Worm (Caenorhabditis elegans): ENCODE results near the gene bcc-1.

The bcc-1 gene

DNA sequence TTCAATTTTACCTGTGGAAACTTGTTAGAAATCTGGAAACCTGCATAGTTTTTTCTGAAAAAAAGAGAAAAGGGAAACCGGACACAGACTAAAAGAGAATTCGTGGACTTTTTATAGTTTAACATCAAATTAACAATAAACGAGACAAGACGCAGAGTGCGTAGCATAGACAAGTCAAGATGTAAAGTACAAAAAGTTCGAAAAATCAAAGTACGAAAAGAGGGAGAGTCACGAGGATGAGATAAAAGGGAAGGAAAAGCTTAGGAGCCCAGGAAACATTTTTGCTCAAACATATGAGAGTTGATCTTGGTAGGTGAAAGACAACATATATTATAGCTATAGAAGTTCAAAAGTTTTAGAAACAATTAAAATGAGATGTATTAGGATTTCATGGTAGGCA, 5.4 kb upstream of the bcc-1 start, which contains the start of gene M7.12 (continued):
- TF ChIP-seq nhr-28 (tag; optimal IDR thresholded peaks at IDR 0.05) (no peak), vab-15 (tag; optimal IDR thresholded peaks at IDR 0.05) (no peak), unc-86 (tag; optimal IDR thresholded peaks at IDR 0.05) (no peak), unc-30 (tag; optimal IDR thresholded peaks at IDR 0.05) (no peak), pqm-1 (tag; optimal IDR thresholded peaks at IDR 0.05) (no peak), F16B12.6 (tag; optimal IDR thresholded peaks at IDR 0.05) (no peak)

DNA sequence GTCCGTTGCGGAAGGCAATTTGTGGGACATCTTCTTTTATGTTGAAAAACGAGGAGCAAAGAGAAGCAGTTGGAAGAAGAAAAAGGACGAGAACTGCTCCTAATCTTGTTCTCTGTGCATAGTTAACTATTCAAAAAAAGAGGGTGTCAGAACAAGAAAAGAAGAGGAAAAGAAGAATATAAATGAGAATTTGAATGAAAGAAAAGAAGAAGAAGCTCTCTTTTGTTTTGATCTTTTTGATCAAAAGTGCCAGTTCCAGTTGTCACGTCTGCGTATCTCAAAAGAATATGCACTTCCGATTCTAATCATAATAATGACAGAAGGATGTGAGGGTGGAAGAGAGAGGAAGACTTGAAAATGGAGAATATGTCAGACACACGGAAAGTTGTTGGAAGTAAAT, 2.6 kb upstream of the bcc-1 start, which contains the start of gene M7.8:
M7.8 (minus strand) TSS at position 112 of the 400 bp plus-strand sequence.
- TF ChIP-seq C16A3.4 (tag; optimal IDR thresholded peaks at IDR 0.05) (no peak), ceh-63 (GFP tag; optimal IDR thresholded peaks at IDR 0.05) (no peak), unc-86 (tag; optimal IDR thresholded peaks at IDR 0.05) (peak; percentile 41), pag-3 (tag; optimal IDR thresholded peaks at IDR 0.05; ENCODE audit: borderline replicate concordance, insufficient read depth) (no peak), zag-1 (tag; optimal IDR thresholded peaks at IDR 0.05) (peak; percentile 88), fkh-10 (GFP tag; optimal IDR thresholded peaks at IDR 0.05) (peak; percentile 78), nhr-47 (tag; optimal IDR thresholded peaks at IDR 0.05) (peak; percentile 18), unc-130 (tag; optimal IDR thresholded peaks at IDR 0.05) (no peak), lin-14 (GFP tag; optimal IDR thresholded peaks at IDR 0.05) (peak; percentile 79)

DNA sequence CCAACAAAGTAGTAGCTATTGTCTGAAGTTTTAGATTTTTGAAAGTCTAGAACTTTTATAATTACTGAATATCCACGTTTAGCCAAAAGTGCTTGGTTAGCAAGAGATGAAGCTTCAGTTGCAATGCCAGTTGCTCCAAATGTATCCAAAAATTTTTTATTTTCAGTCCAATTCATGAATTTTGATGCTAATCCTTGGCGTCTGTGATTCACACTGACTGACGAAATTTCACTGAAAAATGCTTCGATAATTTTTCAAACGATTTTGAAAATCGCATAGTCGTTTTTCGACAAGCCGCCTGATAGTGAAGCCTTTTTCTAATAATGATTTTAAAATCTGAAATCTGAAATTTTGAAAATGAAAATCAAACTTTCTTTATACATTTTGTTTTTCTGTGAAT, 1.7 kb upstream of the bcc-1 start:
- TF ChIP-seq lin-35 (GFP tag; optimal IDR thresholded peaks at IDR 0.05) (no peak), nhr-85 (tag) (no peak), nhr-28 (tag; optimal IDR thresholded peaks at IDR 0.05) (no peak), nhr-71 (tag; optimal IDR thresholded peaks at IDR 0.05) (no peak), Y116A8C.19 (tag; optimal IDR thresholded peaks at IDR 0.05; ENCODE audit: borderline replicate concordance) (no peak), C04F5.9 (tag; optimal IDR thresholded peaks at IDR 0.05) (no peak), unc-98 (GFP tag; IDR thresholded peaks at IDR 0.05) (no peak), C34B4.2 (tag; optimal IDR thresholded peaks at IDR 0.05) (no peak), nhr-19 (GFP tag; conservative IDR thresholded peaks at IDR 0.05) (no peak), alr-1 (tag; optimal IDR thresholded peaks at IDR 0.05; ENCODE audit: borderline replicate concordance) (no peak), fkh-8 (tag; optimal IDR thresholded peaks at IDR 0.05) (no peak), elt-2 (tag; optimal IDR thresholded peaks at IDR 0.05) (no peak), nhr-20 (tag; optimal IDR thresholded peaks at IDR 0.05) (no peak), sptf-1 (tag; optimal IDR thresholded peaks at IDR 0.05) (no peak), egl-27 (tag; optimal IDR thresholded peaks at IDR 0.05) (no peak)

DNA sequence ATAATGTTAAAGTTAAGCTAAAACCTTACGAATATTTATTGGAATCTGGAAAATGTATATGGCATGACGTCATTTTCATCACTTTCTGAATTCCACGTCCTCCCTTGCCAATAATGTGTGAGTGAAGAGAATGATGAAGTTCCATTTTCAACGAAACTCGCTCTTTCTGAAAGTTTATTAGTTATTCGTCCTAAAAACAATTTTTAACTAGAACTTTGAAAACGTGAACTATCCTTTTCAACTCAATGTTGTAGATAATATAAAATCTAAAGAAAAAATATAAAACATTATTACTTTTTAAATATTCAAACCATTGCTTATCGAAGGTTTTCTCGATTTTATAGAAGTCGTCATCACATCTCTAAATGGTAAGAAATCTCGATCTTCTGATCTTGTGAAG, 2.8 kb downstream of the bcc-1 start, which contains the start of gene M7.7:
M7.7 (plus strand) TSS at position 301 of the 400 bp plus-strand sequence.
- TF ChIP-seq ets-5 (GFP tag; IDR thresholded peaks at IDR 0.05) (no peak), tlp-1 (tag; optimal IDR thresholded peaks at IDR 0.05) (no peak), blmp-1 (tag; optimal IDR thresholded peaks at IDR 0.05) (no peak), nhr-76 (tag; optimal IDR thresholded peaks at IDR 0.05) (no peak), aha-1 (tag; optimal IDR thresholded peaks at IDR 0.05) (no peak), egl-13 (tag; optimal IDR thresholded peaks at IDR 0.05) (no peak), efl-1 (optimal IDR thresholded peaks at IDR 0.05) (no peak), efl-1 (GFP tag; optimal IDR thresholded peaks at IDR 0.05 in 1 of 2) (no peak), grh-1 (GFP tag; IDR thresholded peaks at IDR 0.05) (no peak), fkh-4 (tag; optimal IDR thresholded peaks at IDR 0.05; ENCODE audit: borderline replicate concordance) (no peak), pag-3 (tag; optimal IDR thresholded peaks at IDR 0.05; ENCODE audit: borderline replicate concordance, insufficient read depth) (no peak), nhr-90 (tag; optimal IDR thresholded peaks at IDR 0.05; ENCODE audit: poor library complexity) (no peak)

Data from whole organism, L1 larva.